Fruit fly (Drosophila melanogaster) whole organism, embryonic: ENCODE results near the gene chrb.
A peak's percentile ranks its signal among the peaks of the same experiment; 100 is the strongest.

ENCODE experiments used
- Bdp1 ChIP-seq: fragments of 200-800 bp; sonication (Bioruptor generic); optimal IDR thresholded peaks from 3 replicates; lab custom pipeline; 2016; ENCODE audit warnings: missing biosample characterization, missing genetic modification characterization
- Bgb ChIP-seq: fragments of 200-800 bp; sonication (Bioruptor generic); IDR thresholded peaks from 2 replicates; pipeline ENCODE4 v1.3.6; 2022; ENCODE audit warnings: missing biosample characterization, missing genetic modification characterization; ENCODE audit not compliant: partially characterized antibody
- CG10267 ChIP-seq: fragments of 200-800 bp; sonication (Bioruptor generic); optimal IDR thresholded peaks from 2 replicates; lab custom pipeline; 2018; ENCODE audit warnings: missing biosample characterization, mild to moderate bottlenecking, missing genetic modification characterization, moderate library complexity
- CG10979 ChIP-seq: fragments of 200-800 bp; sonication (Bioruptor generic); optimal IDR thresholded peaks from 2 replicates; lab custom pipeline; 2018; ENCODE audit warnings: missing biosample characterization, mild to moderate bottlenecking, missing genetic modification characterization, moderate library complexity
- CG11093 ChIP-seq: fragments of 200-800 bp; sonication (Bioruptor generic); IDR thresholded peaks from 3 replicates; pipeline ENCODE4 v1.3.6; 2022; ENCODE audit warnings: missing biosample characterization, missing genetic modification characterization
- CG12659 ChIP-seq: fragments of 200-800 bp; sonication (Bioruptor generic); optimal IDR thresholded peaks from 3 replicates; lab custom pipeline; 2017; ENCODE audit warnings: mild to moderate bottlenecking, missing biosample characterization, missing genetic modification reagents, missing genetic modification characterization
- CG12942 ChIP-seq: fragments of 200-800 bp; sonication (Bioruptor generic); optimal IDR thresholded peaks from 3 replicates; lab custom pipeline; 2016; ENCODE audit warnings: missing biosample characterization, missing genetic modification characterization
- CG15269 ChIP-seq: fragments of 200-800 bp; sonication (Bioruptor generic); optimal IDR thresholded peaks from 2 replicates; lab custom pipeline; 2018; ENCODE audit warnings: missing biosample characterization, mild to moderate bottlenecking, missing genetic modification characterization, moderate library complexity
- CG15514 ChIP-seq: fragments of 200-800 bp; sonication (Bioruptor generic); optimal IDR thresholded peaks from 3 replicates; lab custom pipeline; 2017; ENCODE audit warnings: missing biosample characterization, missing genetic modification characterization, mild to moderate bottlenecking, moderate library complexity, missing genetic modification reagents
- CG16779 ChIP-seq: fragments of 200-800 bp; sonication (Bioruptor generic); IDR thresholded peaks from 2 replicates; pipeline ENCODE4 v1.3.6; 2022; ENCODE audit warnings: missing biosample characterization, missing genetic modification characterization
- CG16863 ChIP-seq: fragments of 200-800 bp; sonication (Bioruptor generic); optimal IDR thresholded peaks from 3 replicates; lab custom pipeline; 2016; ENCODE audit warnings: missing biosample characterization, missing genetic modification characterization
- CG17361 ChIP-seq: fragments of 200-800 bp; sonication (Bioruptor generic); IDR thresholded peaks from 3 replicates; pipeline ENCODE4 v1.3.6; 2022; ENCODE audit warnings: missing biosample characterization, missing genetic modification characterization
- CG18599 ChIP-seq: fragments of 200-800 bp; sonication (Bioruptor generic); optimal IDR thresholded peaks from 3 replicates; lab custom pipeline; 2017; ENCODE audit warnings: missing biosample characterization, missing genetic modification characterization, mild to moderate bottlenecking, moderate library complexity, missing genetic modification reagents
- CG2875 ChIP-seq: fragments of 200-800 bp; sonication (Bioruptor generic); optimal IDR thresholded peaks from 2 replicates; lab custom pipeline; 2017; ENCODE audit warnings: missing biosample characterization, mild to moderate bottlenecking, missing genetic modification characterization, missing genetic modification reagents
- CG31365 ChIP-seq: fragments of 200-800 bp; sonication (Bioruptor generic); optimal IDR thresholded peaks from 2 replicates; lab custom pipeline; 2018; ENCODE audit warnings: missing biosample characterization, mild to moderate bottlenecking, missing genetic modification characterization
- CG33557 ChIP-seq: fragments of 200-800 bp; sonication (Bioruptor generic); optimal IDR thresholded peaks from 2 replicates; lab custom pipeline; 2019; ENCODE audit warnings: missing biosample characterization, mild to moderate bottlenecking, missing genetic modification characterization, moderate library complexity
- CG6689 ChIP-seq: fragments of 200-800 bp; sonication (Bioruptor generic); IDR thresholded peaks from 2 replicates; pipeline ENCODE4 v1.3.6; 2022; ENCODE audit warnings: missing biosample characterization, missing genetic modification characterization
- Chrac-16 ChIP-seq: fragments of 200-800 bp; sonication (Bioruptor generic); optimal IDR thresholded peaks from 3 replicates; lab custom pipeline; 2016; ENCODE audit warnings: missing biosample characterization, missing genetic modification characterization
- CoRest ChIP-seq: fragments of 200-800 bp; sonication (Bioruptor generic); optimal IDR thresholded peaks from 3 replicates; lab custom pipeline; 2018; ENCODE audit warnings: missing biosample characterization, mild to moderate bottlenecking, missing genetic modification characterization, moderate library complexity
- Dbx ChIP-seq: fragments of 200-800 bp; sonication (Bioruptor generic); IDR thresholded peaks from 3 replicates; pipeline ENCODE4 v1.3.6; 2022; ENCODE audit warnings: missing biosample characterization, missing genetic modification characterization
- Doc3 ChIP-seq: fragments of 200-800 bp; sonication (Bioruptor generic); IDR thresholded peaks from 3 replicates; pipeline ENCODE4 v1.3.6; 2022; ENCODE audit warnings: missing biosample characterization, missing genetic modification characterization; ENCODE audit not compliant: partially characterized antibody
- Drgx ChIP-seq: fragments of 200-800 bp; sonication (Bioruptor generic); IDR thresholded peaks from 2 replicates; pipeline ENCODE4 v1.3.6; 2022; ENCODE audit warnings: missing biosample characterization, missing genetic modification characterization
- Ets65A ChIP-seq: fragments of 200-800 bp; sonication (Bioruptor generic); peaks from one replicate; lab custom pipeline; 2016; ENCODE audit warnings: missing biosample characterization, missing genetic modification characterization
- Ets97D ChIP-seq: fragments of 200-800 bp; sonication (Bioruptor generic); optimal IDR thresholded peaks from 3 replicates; lab custom pipeline; 2016; ENCODE audit warnings: missing biosample characterization, missing genetic modification characterization
- Fer3 ChIP-seq: fragments of 200-800 bp; sonication (Bioruptor generic); optimal IDR thresholded peaks from 2 replicates; lab custom pipeline; 2018; ENCODE audit warnings: missing biosample characterization, mild to moderate bottlenecking, missing genetic modification characterization, moderate library complexity
- HLH3B ChIP-seq: fragments of 200-800 bp; sonication (Bioruptor generic); IDR thresholded peaks from 2 replicates; pipeline ENCODE4 v1.3.6; 2022; ENCODE audit warnings: missing biosample characterization, missing genetic modification characterization
- Mrtf ChIP-seq: fragments of 200-800 bp; sonication (Bioruptor generic); IDR thresholded peaks from 3 replicates; pipeline ENCODE4 v1.3.6; 2022; ENCODE audit warnings: missing biosample characterization, missing genetic modification characterization
- Ravus ChIP-seq: fragments of 200-800 bp; sonication (Bioruptor generic); IDR thresholded peaks from 2 replicates; pipeline ENCODE4 v1.3.6; 2022; ENCODE audit warnings: missing biosample characterization, missing genetic modification characterization
- Six4 ChIP-seq: fragments of 200-800 bp; sonication (Bioruptor generic); optimal IDR thresholded peaks from 2 replicates; lab custom pipeline; 2016; ENCODE audit warnings: missing biosample characterization, missing genetic modification characterization
- Vsx1 ChIP-seq: fragments of 200-800 bp; sonication (Bioruptor generic); optimal IDR thresholded peaks from 2 replicates; lab custom pipeline; 2017; ENCODE audit warnings: missing biosample characterization, mild to moderate bottlenecking, missing genetic modification characterization, missing genetic modification reagents
- Xrp1 ChIP-seq: fragments of 200-800 bp; sonication (Bioruptor generic); IDR thresholded peaks from 2 replicates; pipeline ENCODE4 v1.3.6; 2022; ENCODE audit warnings: missing biosample characterization, missing genetic modification characterization
- al ChIP-seq: fragments of 200-800 bp; sonication (Bioruptor generic); IDR thresholded peaks from 2 replicates; pipeline ENCODE4 v1.3.6; 2022; ENCODE audit warnings: missing biosample characterization, missing genetic modification characterization
- ap ChIP-seq: fragments of 200-800 bp; sonication (Bioruptor generic); IDR thresholded peaks from 2 replicates; pipeline ENCODE4 v1.3.6; 2022; ENCODE audit warnings: missing biosample characterization, missing genetic modification characterization
- bigmax ChIP-seq: fragments of 200-800 bp; sonication (Bioruptor generic); optimal IDR thresholded peaks from 2 replicates; lab custom pipeline; 2018; ENCODE audit warnings: missing biosample characterization, mild to moderate bottlenecking, missing genetic modification characterization
- chif ChIP-seq, 2 experiments: fragments of 200-800 bp; sonication (Bioruptor generic); optimal IDR thresholded peaks; 3 replicates each; lab custom pipeline; 2016; ENCODE audit warnings: missing biosample characterization in 2 of 2, missing genetic modification characterization in 2 of 2
- ci ChIP-seq: fragments of 200-800 bp; sonication (Bioruptor generic); IDR thresholded peaks from 3 replicates; pipeline ENCODE4 v1.3.6; 2022; ENCODE audit warnings: missing biosample characterization, missing genetic modification characterization
- ems ChIP-seq: fragments of 200-800 bp; sonication (Bioruptor generic); optimal IDR thresholded peaks from 3 replicates; lab custom pipeline; 2016; ENCODE audit warnings: missing biosample characterization, missing genetic modification characterization
- gcm ChIP-seq: fragments of 200-800 bp; sonication (Bioruptor generic); optimal IDR thresholded peaks from 2 replicates; lab custom pipeline; 2019; ENCODE audit warnings: missing biosample characterization, mild to moderate bottlenecking, missing genetic modification characterization, moderate library complexity
- grau ChIP-seq: fragments of 200-800 bp; optimal IDR thresholded peaks from 3 replicates; lab custom pipeline; 2019; ENCODE audit warnings: missing biosample characterization, mild to moderate bottlenecking, missing genetic modification characterization, moderate library complexity
- kay ChIP-seq: fragments of 200-800 bp; sonication (Bioruptor generic); optimal IDR thresholded peaks from 2 replicates; lab custom pipeline; 2016; ENCODE audit warnings: missing biosample characterization, missing genetic modification characterization
- odd ChIP-seq: fragments of 200-800 bp; sonication (Bioruptor generic); optimal IDR thresholded peaks from 2 replicates; lab custom pipeline; 2017; ENCODE audit warnings: missing biosample characterization, mild to moderate bottlenecking, missing genetic modification characterization
- pan ChIP-seq, 4 experiments: fragments of >200 bp in 3 of 4; fragments of 200-800 bp in 1 of 4; sonication (Bioruptor generic) in 1 of 4; optimal IDR thresholded peaks in 3 of 4; IDR thresholded peaks in 1 of 4; 2 replicates each; pipeline versions ENCODE4 v1.3.6 to Lab custom; 2017 to 2022; ENCODE audit warnings: missing biosample characterization in 2 of 4, missing genetic modification characterization in 2 of 4, mixed read lengths in 1 of 4
- pb ChIP-seq: fragments of 200-800 bp; sonication (Bioruptor generic); optimal IDR thresholded peaks from 3 replicates; lab custom pipeline; 2016; ENCODE audit warnings: missing biosample characterization, missing genetic modification characterization
- row ChIP-seq: fragments of 200-800 bp; sonication (Bioruptor generic); IDR thresholded peaks from 3 replicates; pipeline ENCODE4 v1.3.6; 2022; ENCODE audit warnings: missing biosample characterization, missing genetic modification characterization
- sc ChIP-seq, 3 experiments: fragments of >200 bp in 2 of 3; fragments of 200-800 bp in 1 of 3; sonication (Bioruptor generic) in 1 of 3; optimal IDR thresholded peaks; 2 replicates in 2 of 3; 3 replicates in 1 of 3; lab custom pipeline; 2017; ENCODE audit warnings: mild to moderate bottlenecking in 1 of 3, missing biosample characterization in 1 of 3, missing genetic modification characterization in 1 of 3, missing genetic modification reagents in 1 of 3
- sens ChIP-seq: fragments of 200-800 bp; sonication (Bioruptor generic); peaks from one replicate; lab custom pipeline; 2016; ENCODE audit warnings: missing biosample characterization, missing genetic modification characterization
- sna ChIP-seq: fragments of 200-800 bp; sonication (Bioruptor generic); IDR thresholded peaks from 2 replicates; pipeline ENCODE4 v1.3.6; 2022; ENCODE audit warnings: missing biosample characterization, missing genetic modification characterization; ENCODE audit not compliant: partially characterized antibody
- stc ChIP-seq: fragments of 200-800 bp; sonication (Bioruptor generic); IDR thresholded peaks from 2 replicates; pipeline ENCODE4 v1.3.6; 2022; ENCODE audit warnings: missing biosample characterization, missing genetic modification characterization
- vfl ChIP-seq: fragments of 200-800 bp; sonication (Bioruptor generic); optimal IDR thresholded peaks from 2 replicates; lab custom pipeline; 2016; ENCODE audit warnings: missing biosample characterization, missing genetic modification characterization
- zen2 ChIP-seq: fragments of 200-800 bp; sonication (Bioruptor generic); IDR thresholded peaks from 3 replicates; pipeline ENCODE4 v1.3.6; 2022; ENCODE audit warnings: missing biosample characterization, missing genetic modification characterization; ENCODE audit not compliant: partially characterized antibody

The chrb gene

dm6 chr3L:11536132-11536531, 48.8 kb downstream of the chrb start (continued):
- no peak for TF ChIP-seq odd (GFP tag; lab: Kevin White, UChicago)
- peak; percentile 48; the same call in 2 of the 3 replicates for TF ChIP-seq row (GFP tag; lab: Robert Waterston, UW)
- TF ChIP-seq ci (GFP tag; lab: Robert Waterston, UW) = peak; percentile 61; the same call in 2 of the 3 replicates
- no peak for TF ChIP-seq pan (optimal IDR thresholded peaks at IDR 0.05; lab: Kevin White, UChicago)
- TF ChIP-seq pan (GFP tag; optimal IDR thresholded peaks at IDR 0.05 in 1 of 2, IDR thresholded peaks at IDR 0.05 in 1 of 2) = peak in 1 of 2 experiments; percentile 42
- TF ChIP-seq CG12942 = no peak
- TF ChIP-seq stc (GFP tag; lab: Robert Waterston, UW) = peak; percentile 33; the same call in 1 of the 2 replicates
- TF ChIP-seq Ets97D (GFP tag; lab: Kevin White, UChicago) = no peak
- TF ChIP-seq Dbx (GFP tag; lab: Robert Waterston, UW) = 0 out of 3 replicates have a peak, but pooled peaks have one; percentile 45
- peak; percentile 13 for TF ChIP-seq grau
- TF ChIP-seq CG12659 (GFP tag; lab: Kevin White, UChicago) = no peak
- 0 out of 3 replicates have a peak, but pooled peaks have one; percentile 15 for TF ChIP-seq CG17361 (GFP tag; lab: Robert Waterston, UW)
- peak; percentile 22 for TF ChIP-seq Fer3
- TF ChIP-seq CG10267 (tag; lab: Kevin White, UChicago) = no peak
- 0 out of 2 replicates have a peak, but pooled peaks have one; percentile 24 for TF ChIP-seq HLH3B (GFP tag; lab: Robert Waterston, UW)
- peak; percentile 15 for TF ChIP-seq CG15514 (GFP tag; lab: Kevin White, UChicago)
- peak; percentile 5 for TF ChIP-seq ems (GFP tag; lab: Kevin White, UChicago)
- TF ChIP-seq CG16863 = no peak
- TF ChIP-seq CG18599 (GFP tag; lab: Kevin White, UChicago) = peak; percentile 29
- peak; percentile 34; the same call in 1 of the 2 replicates for TF ChIP-seq CG6689 (GFP tag; lab: Robert Waterston, UW)
- TF ChIP-seq Drgx = 0 out of 2 replicates have a peak, but pooled peaks have one; percentile 20
- TF ChIP-seq al (GFP tag; lab: Robert Waterston, UW) = no peak
- TF ChIP-seq sens = peak; percentile 83
- TF ChIP-seq Vsx1 (GFP tag; lab: Kevin White, UChicago) = peak; percentile 15
- TF ChIP-seq zen2 = no peak
- no peak for TF ChIP-seq Ravus
- peak in 1 of 2 experiments; percentile 0 for TF ChIP-seq chif (GFP tag; optimal IDR thresholded peaks at IDR 0.05; lab: Kevin White, UChicago)
- no peak for TF ChIP-seq CG31365 (tag; lab: Kevin White, UChicago)
- TF ChIP-seq Xrp1 (GFP tag; lab: Robert Waterston, UW) = peak; percentile 48; the same call in 1 of the 2 replicates
- TF ChIP-seq gcm (GFP tag; lab: Kevin White, UChicago) = no peak
- peak; percentile 41 for TF ChIP-seq CG10979
- TF ChIP-seq CG15269 (tag; lab: Kevin White, UChicago) = peak; percentile 28
- TF ChIP-seq CoRest = no peak
- no peak for TF ChIP-seq Six4
- no peak for TF ChIP-seq Mrtf

- TF ChIP-seq al (GFP tag; lab: Robert Waterston, UW) (no peak), vfl (GFP tag; lab: Kevin White, UChicago) (no peak), bigmax (no peak), Chrac-16 (GFP tag; lab: Kevin White, UChicago) (no peak), CG16779 (no peak), kay (GFP tag; lab: Kevin White, UChicago) (peak; percentile 79), Ets65A (GFP tag; lab: Kevin White, UChicago) (no peak), Doc3 (no peak), sna (no peak), Bdp1 (GFP tag; lab: Kevin White, UChicago) (no peak), CG2875 (GFP tag; lab: Kevin White, UChicago) (no peak), CG33557 (no peak), CG11093 (no peak), Bgb (no peak), ap (GFP tag; lab: Robert Waterston, UW) (no peak), sc (optimal IDR thresholded peaks at IDR 0.05; lab: Kevin White, UChicago) (no peak), sc (GFP tag; optimal IDR thresholded peaks at IDR 0.05; lab: Kevin White, UChicago) (no peak), pb (GFP tag; lab: Kevin White, UChicago) (no peak)
Observed at dm6 chr3L:11536767-11537419, 49.5 kb downstream of the chrb start.
